Worm (Caenorhabditis elegans) whole organism, L3 larva: Measurements from ENCODE around the gene W05E10.1.

ENCODE experiments used
- R02D3.7 ChIP-seq: fragments of 150-350 bp; optimal IDR thresholded peaks from 2 replicates; lab custom pipeline; 2014; ENCODE audit warnings: missing biosample characterization, missing genetic modification characterization
- egl-27 ChIP-seq: sonication (generic microtip); optimal IDR thresholded peaks from 4 replicates; lab custom pipeline; 2017; ENCODE audit warnings: missing biosample characterization, missing genetic modification reagents, missing genetic modification characterization
- elt-3 ChIP-seq, 3 experiments: fragments of 150-350 bp in 1 of 3; sonication (generic microtip) in 2 of 3; optimal IDR thresholded peaks; 2 replicates in 2 of 3; 4 replicates in 1 of 3; lab custom pipeline; 2014 to 2017; ENCODE audit warnings: missing biosample characterization in 3 of 3, missing genetic modification characterization in 3 of 3
- fkh-2 ChIP-seq: fragments of 150-350 bp; optimal IDR thresholded peaks from 2 replicates; lab custom pipeline; 2014; ENCODE audit warnings: missing biosample characterization, missing genetic modification reagents, missing genetic modification characterization
- nhr-11 ChIP-seq: fragments of 150-350 bp; optimal IDR thresholded peaks from 2 replicates; lab custom pipeline; 2014; ENCODE audit warnings: missing biosample characterization, missing genetic modification characterization
- pha-4 ChIP-seq: fragments of 150-350 bp; optimal IDR thresholded peaks from 2 replicates; lab custom pipeline; 2014; ENCODE audit warnings: missing biosample characterization, missing genetic modification reagents, missing genetic modification characterization
- pqm-1 ChIP-seq: fragments of 150-350 bp; optimal IDR thresholded peaks from 2 replicates; lab custom pipeline; 2017; ENCODE audit warnings: missing biosample characterization, missing genetic modification characterization, inconsistent platforms
- sea-2 ChIP-seq: fragments of 150-350 bp; sonication (generic microtip); optimal IDR thresholded peaks from 4 replicates; lab custom pipeline; 2014; ENCODE audit warnings: missing biosample characterization, missing genetic modification reagents, missing genetic modification characterization
- snpc-4 ChIP-seq: fragments of 150-350 bp; optimal IDR thresholded peaks from 2 replicates; lab custom pipeline; 2014; ENCODE audit warnings: missing biosample characterization, missing genetic modification characterization
- zag-1 ChIP-seq: fragments of 150-350 bp; optimal IDR thresholded peaks from 2 replicates; lab custom pipeline; 2014; ENCODE audit warnings: missing biosample characterization, missing genetic modification characterization
- ztf-11 ChIP-seq: fragments of 150-350 bp; optimal IDR thresholded peaks from 2 replicates; lab custom pipeline; 2014; ENCODE audit warnings: missing biosample characterization, missing genetic modification characterization
- ztf-4 ChIP-seq: fragments of 150-350 bp; optimal IDR thresholded peaks from 2 replicates; lab custom pipeline; 2014; ENCODE audit warnings: missing biosample characterization, missing genetic modification characterization

- TF ChIP-seq nhr-11 (tag; lab: Kevin White, UChicago) (no peak), sea-2 (no peak), egl-27 (tag; lab: Kevin White, UChicago) (no peak), fkh-2 (no peak), pha-4 (tag; lab: Kevin White, UChicago) (no peak), elt-3 (tag; optimal IDR thresholded peaks at IDR 0.05; lab: Kevin White, UChicago) (peak in 2 of 3 experiments; percentile 59 to 75), zag-1 (tag; lab: Kevin White, UChicago) (no peak), ztf-11 (no peak), snpc-4 (tag; lab: Kevin White, UChicago) (no peak), pqm-1 (tag; lab: Kevin White, UChicago) (no peak), R02D3.7 (tag; lab: Kevin White, UChicago) (no peak), ztf-4 (tag; lab: Kevin White, UChicago) (no peak)
Measured at ce11 chrV:11737333-11737732, 45.8 kb upstream of the W05E10.1 start.
